Fruit fly (Drosophila melanogaster) whole organism, embryonic: ENCODE measurements around the gene CG33791.

Source experiments
- Bdp1 ChIP-seq: fragments of 200-800 bp; sonication (Bioruptor generic); optimal IDR thresholded peaks from 3 replicates; lab custom pipeline; 2016; ENCODE audit warnings: missing biosample characterization, missing genetic modification characterization
- CG11085 ChIP-seq: fragments of 200-800 bp; sonication (Bioruptor generic); IDR thresholded peaks from 2 replicates; pipeline ENCODE4 v1.3.6; 2022; ENCODE audit warnings: missing biosample characterization, missing genetic modification characterization
- CG12769 ChIP-seq: fragments of 200-800 bp; sonication (Bioruptor generic); optimal IDR thresholded peaks from 2 replicates; lab custom pipeline; 2019; ENCODE audit warnings: missing biosample characterization, mild to moderate bottlenecking, missing genetic modification characterization, moderate library complexity
- CG14965 ChIP-seq: fragments of 200-800 bp; sonication (Bioruptor generic); optimal IDR thresholded peaks from 2 replicates; lab custom pipeline; 2016; ENCODE audit warnings: missing biosample characterization, missing genetic modification characterization, borderline replicate concordance
- CG17829 ChIP-seq: fragments of 200-800 bp; optimal IDR thresholded peaks from 2 replicates; lab custom pipeline; 2019; ENCODE audit warnings: missing biosample characterization, mild to moderate bottlenecking, missing genetic modification characterization, moderate library complexity
- CG30020 ChIP-seq: fragments of 200-800 bp; optimal IDR thresholded peaks from 2 replicates; lab custom pipeline; 2019; ENCODE audit warnings: missing biosample characterization, mild to moderate bottlenecking, missing genetic modification characterization, moderate library complexity
- CG31388 ChIP-seq: fragments of 200-800 bp; sonication (Bioruptor generic); optimal IDR thresholded peaks from 2 replicates; lab custom pipeline; 2016; ENCODE audit warnings: missing biosample characterization, missing genetic modification characterization
- CG3163 ChIP-seq: fragments of 200-800 bp; sonication (Bioruptor generic); optimal IDR thresholded peaks from 3 replicates; lab custom pipeline; 2016; ENCODE audit warnings: missing biosample characterization, missing genetic modification characterization
- CG3281 ChIP-seq: fragments of 200-800 bp; sonication (Bioruptor generic); optimal IDR thresholded peaks from 3 replicates; lab custom pipeline; 2017; ENCODE audit warnings: missing biosample characterization, mild to moderate bottlenecking, missing genetic modification characterization
- CG3995 ChIP-seq: fragments of 200-800 bp; sonication (Bioruptor generic); optimal IDR thresholded peaks from 3 replicates; lab custom pipeline; 2016; ENCODE audit warnings: missing biosample characterization, missing genetic modification characterization
- CG4820 ChIP-seq: fragments of 200-800 bp; sonication (Bioruptor generic); optimal IDR thresholded peaks from 3 replicates; lab custom pipeline; 2016; ENCODE audit warnings: missing biosample characterization, missing genetic modification characterization
- CG5245 ChIP-seq: fragments of 200-800 bp; sonication (Bioruptor generic); optimal IDR thresholded peaks from 3 replicates; lab custom pipeline; 2016; ENCODE audit warnings: missing biosample characterization, missing genetic modification characterization
- CG6791 ChIP-seq: fragments of 200-800 bp; sonication (Bioruptor generic); IDR thresholded peaks from 3 replicates; pipeline ENCODE4 v1.3.6; 2022; ENCODE audit warnings: missing biosample characterization, missing genetic modification characterization; ENCODE audit not compliant: partially characterized antibody
- CG8765 ChIP-seq: fragments of 200-800 bp; sonication (Bioruptor generic); IDR thresholded peaks from 2 replicates; pipeline ENCODE4 v1.3.6; 2022; ENCODE audit warnings: missing biosample characterization, missing genetic modification characterization
- CG8944 ChIP-seq: fragments of 200-800 bp; sonication (Bioruptor generic); optimal IDR thresholded peaks from 3 replicates; lab custom pipeline; 2016; ENCODE audit warnings: missing biosample characterization, missing genetic modification characterization
- D19A ChIP-seq: fragments of 200-800 bp; optimal IDR thresholded peaks from 3 replicates; lab custom pipeline; 2019; ENCODE audit warnings: missing biosample characterization, mild to moderate bottlenecking, missing genetic modification characterization, moderate library complexity
- Dref ChIP-seq: fragments of 200-800 bp; sonication (Bioruptor generic); IDR thresholded peaks from 2 replicates; pipeline ENCODE4 v1.3.6; 2022; ENCODE audit warnings: missing biosample characterization, missing genetic modification characterization
- E2f2 ChIP-seq: fragments of 200-800 bp; sonication (Bioruptor generic); IDR thresholded peaks from 2 replicates; pipeline ENCODE4 v1.3.6; 2022; ENCODE audit warnings: missing biosample characterization, missing genetic modification characterization
- Fer2 ChIP-seq: fragments of 200-800 bp; sonication (Bioruptor generic); optimal IDR thresholded peaks from 2 replicates; lab custom pipeline; 2018; ENCODE audit warnings: missing biosample characterization, mild to moderate bottlenecking, missing genetic modification characterization, moderate library complexity
- HLH54F ChIP-seq: fragments of 200-800 bp; sonication (Bioruptor generic); optimal IDR thresholded peaks from 3 replicates; lab custom pipeline; 2016; ENCODE audit warnings: missing biosample characterization, missing genetic modification characterization
- Hr78 ChIP-seq, 2 experiments: fragments of 200-800 bp in 1 of 2; fragments of >200 bp in 1 of 2; sonication (Bioruptor generic) in 1 of 2; optimal IDR thresholded peaks; 2 replicates each; lab custom pipeline; 2017 to 2019; ENCODE audit warnings: missing biosample characterization in 2 of 2, missing genetic modification characterization in 2 of 2, mild to moderate bottlenecking in 1 of 2, moderate library complexity in 1 of 2
- Jarid2 ChIP-seq: fragments of 200-800 bp; sonication (Bioruptor generic); optimal IDR thresholded peaks from 3 replicates; lab custom pipeline; 2017; ENCODE audit warnings: mild to moderate bottlenecking, missing biosample characterization, missing genetic modification reagents, missing genetic modification characterization
- NFAT ChIP-seq: fragments of 200-800 bp; sonication (Bioruptor generic); IDR thresholded peaks from 2 replicates; pipeline ENCODE4 v1.3.6; 2022; ENCODE audit warnings: missing biosample characterization, missing genetic modification characterization
- NfI ChIP-seq: fragments of 200-800 bp; sonication (Bioruptor generic); optimal IDR thresholded peaks from 3 replicates; lab custom pipeline; 2018; ENCODE audit warnings: missing biosample characterization, mild to moderate bottlenecking, missing genetic modification characterization, moderate library complexity
- TFAM ChIP-seq: fragments of 200-800 bp; sonication (Bioruptor generic); optimal IDR thresholded peaks from 2 replicates; lab custom pipeline; 2017; ENCODE audit warnings: missing biosample characterization, missing genetic modification characterization, inconsistent platforms
- Xbp1 ChIP-seq: fragments of 200-800 bp; sonication (Bioruptor generic); optimal IDR thresholded peaks from 3 replicates; lab custom pipeline; 2016; ENCODE audit warnings: missing biosample characterization, mild to moderate bottlenecking, missing genetic modification characterization
- chif ChIP-seq, 2 experiments: fragments of 200-800 bp; sonication (Bioruptor generic); optimal IDR thresholded peaks; 3 replicates each; lab custom pipeline; 2016; ENCODE audit warnings: missing biosample characterization in 2 of 2, missing genetic modification characterization in 2 of 2
- danr ChIP-seq: fragments of 200-800 bp; sonication (Bioruptor generic); IDR thresholded peaks from 2 replicates; pipeline ENCODE4 v1.3.6; 2022; ENCODE audit warnings: missing biosample characterization, missing genetic modification characterization
- dmrt11E ChIP-seq: fragments of 200-800 bp; sonication (Bioruptor generic); optimal IDR thresholded peaks from 3 replicates; lab custom pipeline; 2018; ENCODE audit warnings: missing biosample characterization, mild to moderate bottlenecking, missing genetic modification characterization, moderate library complexity
- gce ChIP-seq: fragments of 200-800 bp; sonication (Bioruptor generic); IDR thresholded peaks from 3 replicates; pipeline ENCODE4 v1.3.6; 2022; ENCODE audit warnings: missing biosample characterization, missing genetic modification characterization
- gro ChIP-seq: fragments of 200-800 bp; sonication (Bioruptor generic); optimal IDR thresholded peaks from 2 replicates; lab custom pipeline; 2016; ENCODE audit warnings: missing biosample characterization, missing genetic modification characterization
- h ChIP-seq: fragments of >200 bp; optimal IDR thresholded peaks from 2 replicates; lab custom pipeline; 2017
- ham ChIP-seq: fragments of 200-800 bp; sonication (Bioruptor generic); IDR thresholded peaks from 2 replicates; pipeline ENCODE4 v1.3.6; 2022; ENCODE audit warnings: missing biosample characterization, missing genetic modification characterization
- her ChIP-seq: fragments of 200-800 bp; sonication (Bioruptor generic); optimal IDR thresholded peaks from 2 replicates; lab custom pipeline; 2016; ENCODE audit warnings: missing biosample characterization, missing genetic modification characterization
- ken ChIP-seq: fragments of 200-800 bp; sonication (Bioruptor generic); IDR thresholded peaks from 3 replicates; pipeline ENCODE4 v1.3.6; 2022; ENCODE audit warnings: missing biosample characterization, missing genetic modification characterization
- kni ChIP-seq: fragments of 200-800 bp; sonication (Bioruptor generic); optimal IDR thresholded peaks from 3 replicates; lab custom pipeline; 2017; ENCODE audit warnings: mild to moderate bottlenecking, missing biosample characterization, missing genetic modification reagents, missing genetic modification characterization
- nerfin-1 ChIP-seq: fragments of 200-800 bp; sonication (Bioruptor generic); optimal IDR thresholded peaks from 3 replicates; lab custom pipeline; 2019; ENCODE audit warnings: missing biosample characterization, mild to moderate bottlenecking, missing genetic modification characterization, moderate library complexity
- peb ChIP-seq: fragments of 200-800 bp; sonication (Bioruptor generic); IDR thresholded peaks from 2 replicates; pipeline ENCODE4 v1.3.6; 2022; ENCODE audit warnings: missing biosample characterization, missing genetic modification characterization
- row ChIP-seq: fragments of 200-800 bp; sonication (Bioruptor generic); IDR thresholded peaks from 3 replicates; pipeline ENCODE4 v1.3.6; 2022; ENCODE audit warnings: missing biosample characterization, missing genetic modification characterization
- salm ChIP-seq: fragments of 200-800 bp; sonication (Bioruptor generic); optimal IDR thresholded peaks from 2 replicates; lab custom pipeline; 2018; ENCODE audit warnings: missing biosample characterization, mild to moderate bottlenecking, missing genetic modification characterization
- shn ChIP-seq: fragments of 200-800 bp; sonication (Bioruptor generic); optimal IDR thresholded peaks from 3 replicates; lab custom pipeline; 2016; ENCODE audit warnings: missing biosample characterization, missing genetic modification characterization
- sisA ChIP-seq: fragments of 200-800 bp; sonication (Bioruptor generic); IDR thresholded peaks from 2 replicates; pipeline ENCODE4 v1.3.6; 2022; ENCODE audit warnings: missing biosample characterization, missing genetic modification characterization
- so ChIP-seq: fragments of 200-800 bp; sonication (Bioruptor generic); IDR thresholded peaks from 3 replicates; pipeline ENCODE4 v1.3.6; 2022; ENCODE audit warnings: missing biosample characterization, missing genetic modification characterization
- ssp ChIP-seq: fragments of 200-800 bp; sonication (Bioruptor generic); IDR thresholded peaks from 2 replicates; pipeline ENCODE4 v1.3.6; 2022; ENCODE audit warnings: missing biosample characterization, missing genetic modification characterization
- trem ChIP-seq: fragments of 200-800 bp; optimal IDR thresholded peaks from 3 replicates; lab custom pipeline; 2019; ENCODE audit warnings: missing biosample characterization, mild to moderate bottlenecking, missing genetic modification characterization, moderate library complexity
- vnd ChIP-seq: fragments of 200-800 bp; sonication (Bioruptor generic); IDR thresholded peaks from 3 replicates; pipeline ENCODE4 v1.3.6; 2022; ENCODE audit warnings: missing biosample characterization, missing genetic modification characterization; ENCODE audit not compliant: partially characterized antibody
- z ChIP-seq: fragments of 200-800 bp; sonication (Bioruptor generic); IDR thresholded peaks from 3 replicates; pipeline ENCODE4 v1.3.6; 2022; ENCODE audit warnings: missing biosample characterization, missing genetic modification characterization
- zf30C ChIP-seq: fragments of 200-800 bp; sonication (Bioruptor generic); optimal IDR thresholded peaks from 3 replicates; lab custom pipeline; 2018; ENCODE audit warnings: missing biosample characterization, mild to moderate bottlenecking, missing genetic modification characterization

Gene CG33791

DNA sequence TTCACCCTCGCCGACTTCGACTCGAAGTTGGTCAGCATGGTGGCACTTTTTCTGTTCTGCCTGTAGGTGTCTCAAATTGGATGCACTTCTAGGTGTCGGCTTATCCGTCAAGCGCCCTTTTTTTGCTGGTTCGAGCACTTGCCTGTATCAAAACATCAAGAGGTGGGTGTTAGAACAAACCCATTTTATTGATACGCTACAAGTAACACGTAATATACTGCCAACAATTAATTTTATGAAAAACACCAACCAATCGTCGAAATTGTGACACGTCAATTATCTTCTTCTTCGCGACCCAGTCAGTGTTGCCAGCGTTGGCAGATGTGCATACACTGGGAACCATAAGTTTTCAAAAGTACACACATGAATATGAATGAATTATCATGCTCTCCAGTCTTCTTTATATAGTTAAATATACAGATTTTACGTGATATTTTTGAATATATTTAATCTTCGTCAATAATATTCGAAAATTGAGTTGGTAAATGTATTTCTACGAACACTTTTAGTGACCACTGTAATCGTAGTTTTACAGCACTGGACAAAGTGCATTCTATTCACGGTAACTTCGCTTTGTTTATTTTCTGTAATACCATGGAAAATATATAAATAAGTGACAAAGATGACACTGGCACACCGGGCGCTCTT is 42.3 kb downstream of the CG33791 start, which contains the start of the genes alphaCOP and CG13919 (continued):
- no peak for TF ChIP-seq h (lab: Kevin White, UChicago)
- TF ChIP-seq CG11085, result peak; percentile 96
- TF ChIP-seq NFAT, result peak; percentile 96
- TF ChIP-seq Dref, result peak; percentile 40; the same call in 1 of the 2 replicates
- peak; percentile 11 for TF ChIP-seq Jarid2 (GFP tag; lab: Kevin White, UChicago)
- TF ChIP-seq CG5245 (GFP tag; lab: Kevin White, UChicago), result peak; percentile 91

DNA sequence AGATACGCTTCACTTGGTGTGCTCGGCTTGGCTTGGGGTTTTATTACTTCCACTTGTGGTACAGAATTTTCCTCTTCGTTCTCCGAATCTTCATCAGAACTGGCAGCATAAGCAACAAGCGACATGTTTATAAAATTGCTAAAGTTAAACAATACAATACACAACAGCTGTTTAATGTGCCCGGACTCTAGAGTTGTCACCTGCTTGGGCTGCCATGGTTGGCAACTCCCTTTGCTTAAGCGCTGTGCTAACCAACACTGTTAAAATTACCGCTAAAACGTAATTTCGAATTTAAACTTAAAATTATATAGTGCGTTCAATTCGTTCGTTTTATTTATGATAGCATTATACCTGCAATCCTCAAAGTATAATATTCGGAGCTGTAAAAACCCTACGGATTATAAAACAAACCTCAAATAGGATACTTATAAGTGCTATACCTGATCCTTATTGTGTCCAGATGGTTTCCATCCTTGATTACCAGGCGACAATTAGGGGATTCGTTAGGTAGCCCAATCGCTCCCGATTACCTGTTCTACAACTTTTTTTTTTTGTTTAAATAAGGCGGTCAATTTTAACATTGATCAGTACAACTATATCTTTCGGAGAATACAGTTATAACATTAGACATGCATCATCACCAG is 44.6 kb downstream of the CG33791 start, which contains the start of the genes CG17249 and Bro:
Gene CG17249, minus strand, starts transcription at position 189 of the 644 bp plus-strand sequence.
Gene Bro, plus strand, starts transcription at position 594 of the 644 bp plus-strand sequence.
- TF ChIP-seq CG3281 (GFP tag; lab: Kevin White, UChicago), result no peak
- peak; percentile 53; the same call in 2 of the 3 replicates for TF ChIP-seq row (GFP tag; lab: Robert Waterston, UW)
- no peak for TF ChIP-seq TFAM (GFP tag; lab: Kevin White, UChicago)
- peak; percentile 43 for TF ChIP-seq gro (GFP tag; lab: Kevin White, UChicago)
- TF ChIP-seq Fer2 (tag; lab: Kevin White, UChicago), result no peak
- TF ChIP-seq CG6791 (GFP tag; lab: Robert Waterston, UW), result no peak
- no peak for TF ChIP-seq zf30C
- TF ChIP-seq chif (GFP tag; optimal IDR thresholded peaks at IDR 0.05; lab: Kevin White, UChicago), result no peak
- TF ChIP-seq ken (GFP tag; lab: Robert Waterston, UW), result peak; percentile 69
- peak; percentile 3 for TF ChIP-seq CG17829 (tag; lab: Kevin White, UChicago)
- no peak for TF ChIP-seq peb (GFP tag; lab: Robert Waterston, UW)
- peak; percentile 9 for TF ChIP-seq CG8944 (GFP tag; lab: Kevin White, UChicago)
- no peak for TF ChIP-seq CG14965 (GFP tag; lab: Kevin White, UChicago)
- TF ChIP-seq CG12769 (tag; lab: Kevin White, UChicago), result peak; percentile 59
- TF ChIP-seq trem (tag; lab: Kevin White, UChicago), result peak; percentile 46
- no peak for TF ChIP-seq nerfin-1
- peak; percentile 46 for TF ChIP-seq shn
- TF ChIP-seq so (GFP tag; lab: Robert Waterston, UW), result no peak
- 0 out of 3 replicates have a peak, but pooled peaks have one; percentile 10 for TF ChIP-seq vnd (GFP tag; lab: Robert Waterston, UW)
- TF ChIP-seq gce (GFP tag; lab: Robert Waterston, UW), result no peak
- no peak for TF ChIP-seq Hr78 (GFP tag; optimal IDR thresholded peaks at IDR 0.05; lab: Kevin White, UChicago)
- TF ChIP-seq HLH54F (GFP tag; lab: Kevin White, UChicago), result peak; percentile 55
- TF ChIP-seq danr (GFP tag; lab: Robert Waterston, UW), result no peak
- TF ChIP-seq salm, result no peak
- TF ChIP-seq Bdp1, result peak; percentile 48
- TF ChIP-seq kni (GFP tag; lab: Kevin White, UChicago), result no peak
- TF ChIP-seq her (GFP tag; lab: Kevin White, UChicago), result peak; percentile 50
- no peak for TF ChIP-seq z
- TF ChIP-seq D19A, result no peak
- no peak for TF ChIP-seq sisA (GFP tag; lab: Robert Waterston, UW)
- no peak for TF ChIP-seq CG4820 (GFP tag; lab: Kevin White, UChicago)
- TF ChIP-seq E2f2 (GFP tag; lab: Robert Waterston, UW), result peak; percentile 97
- no peak for TF ChIP-seq CG31388 (GFP tag; lab: Kevin White, UChicago)
- no peak for TF ChIP-seq CG8765 (GFP tag; lab: Robert Waterston, UW)
- TF ChIP-seq CG3995 (GFP tag; lab: Kevin White, UChicago), result peak; percentile 5
- no peak for TF ChIP-seq ssp (GFP tag; lab: Robert Waterston, UW)
- no peak for TF ChIP-seq ham
- no peak for TF ChIP-seq dmrt11E (tag; lab: Kevin White, UChicago)
- TF ChIP-seq Xbp1 (GFP tag; lab: Kevin White, UChicago), result peak; percentile 68
- peak; percentile 43 for TF ChIP-seq NfI (GFP tag; lab: Kevin White, UChicago)
- TF ChIP-seq Dref, result peak; percentile 40; the same call in 1 of the 2 replicates
- TF ChIP-seq CG30020 (tag; lab: Kevin White, UChicago), result no peak
- peak; percentile 52 for TF ChIP-seq CG3163 (GFP tag; lab: Kevin White, UChicago)
